Fruit fly (Drosophila melanogaster) whole organism, prepupa: Measurements from ENCODE around the gene sgll.

Experiments
- Blimp-1 ChIP-seq: fragments of 200-800 bp; sonication (Bioruptor generic); optimal IDR thresholded peaks from 3 replicates; lab custom pipeline; 2017; ENCODE audit warnings: missing biosample characterization, missing genetic modification characterization, mild to moderate bottlenecking, moderate library complexity, missing genetic modification reagents
- CG10631 ChIP-seq: fragments of 200-800 bp; sonication (Bioruptor generic); optimal IDR thresholded peaks from 2 replicates; lab custom pipeline; 2016; ENCODE audit warnings: missing biosample characterization, missing genetic modification characterization
- CG11294 ChIP-seq: fragments of 200-800 bp; sonication (Bioruptor generic); IDR thresholded peaks from 2 replicates; pipeline ENCODE4 v1.3.6; 2022; ENCODE audit warnings: missing biosample characterization, missing genetic modification characterization
- CG11762 ChIP-seq: fragments of 200-800 bp; sonication (Bioruptor generic); optimal IDR thresholded peaks from 3 replicates; lab custom pipeline; 2016; ENCODE audit warnings: missing biosample characterization, missing genetic modification characterization; ENCODE audit not compliant: insufficient read depth
- CG11902 ChIP-seq: fragments of 200-800 bp; sonication (Bioruptor generic); optimal IDR thresholded peaks from 3 replicates; lab custom pipeline; 2016; ENCODE audit warnings: missing biosample characterization, missing genetic modification characterization
- CG15336 ChIP-seq: fragments of 200-800 bp; sonication (Bioruptor generic); IDR thresholded peaks from 2 replicates; pipeline ENCODE4 v1.3.6; 2022; ENCODE audit warnings: missing biosample characterization, missing genetic modification characterization
- CG1621 ChIP-seq: fragments of 200-800 bp; sonication (Bioruptor generic); optimal IDR thresholded peaks from 3 replicates; lab custom pipeline; 2018; ENCODE audit warnings: missing biosample characterization, mild to moderate bottlenecking, missing genetic modification characterization
- CG16779 ChIP-seq: fragments of 200-800 bp; sonication (Bioruptor generic); optimal IDR thresholded peaks from 3 replicates; lab custom pipeline; 2017; ENCODE audit warnings: missing biosample characterization, mild to moderate bottlenecking, missing genetic modification characterization
- CG3032 ChIP-seq: fragments of 200-800 bp; optimal IDR thresholded peaks from 2 replicates; lab custom pipeline; 2019; ENCODE audit warnings: missing biosample characterization, mild to moderate bottlenecking, missing genetic modification characterization, moderate library complexity
- CG31627 ChIP-seq: fragments of 200-800 bp; sonication (Bioruptor generic); optimal IDR thresholded peaks from 3 replicates; lab custom pipeline; 2016; ENCODE audit warnings: missing biosample characterization, missing genetic modification characterization
- CG32006 ChIP-seq: fragments of 200-800 bp; sonication (Bioruptor generic); optimal IDR thresholded peaks from 3 replicates; lab custom pipeline; 2017; ENCODE audit warnings: missing biosample characterization, mild to moderate bottlenecking, missing genetic modification characterization
- CG34406 ChIP-seq: fragments of 200-800 bp; sonication (Bioruptor generic); optimal IDR thresholded peaks from 3 replicates; lab custom pipeline; 2016; ENCODE audit warnings: missing biosample characterization, missing genetic modification characterization
- CG3919 ChIP-seq: fragments of 200-800 bp; sonication (Bioruptor generic); optimal IDR thresholded peaks from 3 replicates; lab custom pipeline; 2016; ENCODE audit warnings: missing biosample characterization, missing genetic modification characterization
- CG4318 ChIP-seq: fragments of 200-800 bp; sonication (Bioruptor generic); optimal IDR thresholded peaks from 3 replicates; lab custom pipeline; 2017; ENCODE audit warnings: missing biosample characterization, mild to moderate bottlenecking, missing genetic modification characterization
- CG6163 ChIP-seq: fragments of 200-800 bp; sonication (Bioruptor generic); IDR thresholded peaks from 3 replicates; pipeline ENCODE4 v1.3.6; 2022; ENCODE audit warnings: missing biosample characterization, missing genetic modification characterization
- CG6276 ChIP-seq: fragments of 200-800 bp; sonication (Bioruptor generic); optimal IDR thresholded peaks from 2 replicates; lab custom pipeline; 2017; ENCODE audit warnings: missing biosample characterization, mild to moderate bottlenecking, missing genetic modification characterization
- CG6792 ChIP-seq: fragments of 200-800 bp; sonication (Bioruptor generic); optimal IDR thresholded peaks from 3 replicates; lab custom pipeline; 2016; ENCODE audit warnings: missing biosample characterization, missing genetic modification characterization
- CG6808 ChIP-seq: fragments of 200-800 bp; sonication (Bioruptor generic); optimal IDR thresholded peaks from 3 replicates; lab custom pipeline; 2017; ENCODE audit warnings: missing biosample characterization, missing genetic modification characterization, mild to moderate bottlenecking, moderate library complexity, missing genetic modification reagents
- CG6854 ChIP-seq: fragments of 200-800 bp; sonication (Bioruptor generic); optimal IDR thresholded peaks from 2 replicates; lab custom pipeline; 2017; ENCODE audit warnings: missing biosample characterization, mild to moderate bottlenecking, missing genetic modification characterization
- CG7368 ChIP-seq: fragments of 200-800 bp; sonication (Bioruptor generic); optimal IDR thresholded peaks from 3 replicates; lab custom pipeline; 2016; ENCODE audit warnings: missing biosample characterization, missing genetic modification characterization
- CG8119 ChIP-seq: fragments of 200-800 bp; sonication (Bioruptor generic); IDR thresholded peaks from 3 replicates; pipeline ENCODE4 v1.3.6; 2022; ENCODE audit warnings: missing biosample characterization, missing genetic modification characterization
- CG8632 ChIP-seq: fragments of 200-800 bp; sonication (Bioruptor generic); optimal IDR thresholded peaks from 3 replicates; lab custom pipeline; 2016; ENCODE audit warnings: missing biosample characterization, missing genetic modification characterization
- CG9139 ChIP-seq: fragments of 200-800 bp; sonication (Bioruptor generic); optimal IDR thresholded peaks from 3 replicates; lab custom pipeline; 2017; ENCODE audit warnings: missing biosample characterization, mild to moderate bottlenecking, missing genetic modification characterization
- Eip78C ChIP-seq: fragments of 200-800 bp; sonication (Bioruptor generic); peaks from one replicate; lab custom pipeline; 2016; ENCODE audit warnings: missing biosample characterization, missing genetic modification characterization
- Eip93F ChIP-seq: fragments of 200-800 bp; sonication (Bioruptor generic); optimal IDR thresholded peaks from 2 replicates; lab custom pipeline; 2016; ENCODE audit warnings: missing biosample characterization, mild to moderate bottlenecking, missing genetic modification characterization
- Ets21C ChIP-seq: fragments of 200-800 bp; sonication (Bioruptor generic); optimal IDR thresholded peaks from 3 replicates; lab custom pipeline; 2016; ENCODE audit warnings: missing biosample characterization, missing genetic modification characterization
- Ets96B ChIP-seq: fragments of 200-800 bp; optimal IDR thresholded peaks from 2 replicates; lab custom pipeline; 2019; ENCODE audit warnings: missing biosample characterization, mild to moderate bottlenecking, missing genetic modification characterization, moderate library complexity
- Gug ChIP-seq: fragments of 200-800 bp; sonication (Bioruptor generic); IDR thresholded peaks from 2 replicates; pipeline ENCODE4 v1.3.6; 2022; ENCODE audit warnings: missing biosample characterization, missing genetic modification characterization
- Hr38 ChIP-seq: sonication (Bioruptor generic); optimal IDR thresholded peaks from 2 replicates; lab custom pipeline; 2016; ENCODE audit warnings: missing biosample characterization, missing genetic modification characterization
- Hr39 ChIP-seq: fragments of 200-800 bp; sonication (Bioruptor generic); optimal IDR thresholded peaks from 2 replicates; lab custom pipeline; 2016; ENCODE audit warnings: missing biosample characterization, missing genetic modification characterization
- Hr4 ChIP-seq: fragments of 200-800 bp; sonication (Bioruptor generic); optimal IDR thresholded peaks from 3 replicates; lab custom pipeline; 2016; ENCODE audit warnings: missing biosample characterization, missing genetic modification characterization
- Lpt ChIP-seq: fragments of 200-800 bp; sonication (Bioruptor generic); optimal IDR thresholded peaks from 3 replicates; lab custom pipeline; 2016; ENCODE audit warnings: missing biosample characterization, missing genetic modification characterization
- Met ChIP-seq: fragments of 200-800 bp; sonication (Bioruptor generic); optimal IDR thresholded peaks from 3 replicates; lab custom pipeline; 2016; ENCODE audit warnings: missing biosample characterization, missing genetic modification characterization
- OdsH ChIP-seq: fragments of 200-800 bp; sonication (Bioruptor generic); optimal IDR thresholded peaks from 3 replicates; lab custom pipeline; 2016; ENCODE audit warnings: missing biosample characterization, missing genetic modification characterization
- Smox ChIP-seq: fragments of 200-800 bp; sonication (Bioruptor generic); optimal IDR thresholded peaks from 3 replicates; lab custom pipeline; 2016; ENCODE audit warnings: missing biosample characterization, missing genetic modification characterization
- Sox102F ChIP-seq: fragments of 200-800 bp; sonication (Bioruptor generic); optimal IDR thresholded peaks from 2 replicates; lab custom pipeline; 2016; ENCODE audit warnings: missing biosample characterization, mild to moderate bottlenecking, missing genetic modification characterization
- Sox14 ChIP-seq: fragments of 200-800 bp; sonication (Bioruptor generic); optimal IDR thresholded peaks from 3 replicates; lab custom pipeline; 2016; ENCODE audit warnings: missing biosample characterization, missing genetic modification characterization
- Sox15 ChIP-seq: fragments of 200-800 bp; sonication (Bioruptor generic); optimal IDR thresholded peaks from 3 replicates; lab custom pipeline; 2016; ENCODE audit warnings: missing biosample characterization, missing genetic modification characterization
- acj6 ChIP-seq: fragments of 200-800 bp; sonication (Bioruptor generic); optimal IDR thresholded peaks from 3 replicates; lab custom pipeline; 2016; ENCODE audit warnings: missing biosample characterization, missing genetic modification characterization
- cyc ChIP-seq: fragments of 200-800 bp; sonication (Bioruptor generic); optimal IDR thresholded peaks from 3 replicates; lab custom pipeline; 2016; ENCODE audit warnings: missing biosample characterization, missing genetic modification characterization
- dac ChIP-seq: fragments of 200-800 bp; sonication (Bioruptor generic); optimal IDR thresholded peaks from 2 replicates; lab custom pipeline; 2017; ENCODE audit warnings: missing biosample characterization, mild to moderate bottlenecking, missing genetic modification characterization
- dsx ChIP-seq: fragments of 200-800 bp; optimal IDR thresholded peaks from 3 replicates; lab custom pipeline; 2019; ENCODE audit warnings: missing biosample characterization, mild to moderate bottlenecking, missing genetic modification characterization, moderate library complexity; ENCODE audit not compliant: poor library complexity, severe bottlenecking
- eg ChIP-seq: fragments of 200-800 bp; sonication (Bioruptor generic); IDR thresholded peaks from 3 replicates; pipeline ENCODE4 v1.3.6; 2022; ENCODE audit warnings: missing biosample characterization, missing genetic modification characterization
- esn ChIP-seq: fragments of 200-800 bp; sonication (Bioruptor generic); optimal IDR thresholded peaks from 2 replicates; lab custom pipeline; 2016; ENCODE audit warnings: missing biosample characterization, mild to moderate bottlenecking, missing genetic modification characterization, moderate library complexity
- fd59A ChIP-seq: fragments of 200-800 bp; sonication (Bioruptor generic); optimal IDR thresholded peaks from 2 replicates; lab custom pipeline; 2017; ENCODE audit warnings: missing biosample characterization, mild to moderate bottlenecking, missing genetic modification characterization, missing genetic modification reagents
- fkh ChIP-seq: fragments of 200-800 bp; sonication (Bioruptor generic); optimal IDR thresholded peaks from 3 replicates; lab custom pipeline; 2017; ENCODE audit warnings: missing biosample characterization, mild to moderate bottlenecking, missing genetic modification characterization, moderate library complexity
- net ChIP-seq: fragments of 200-800 bp; sonication (Bioruptor generic); optimal IDR thresholded peaks from 3 replicates; lab custom pipeline; 2016; ENCODE audit warnings: missing biosample characterization, missing genetic modification characterization
- pdm3 ChIP-seq: fragments of 200-800 bp; sonication (Bioruptor generic); optimal IDR thresholded peaks from 3 replicates; lab custom pipeline; 2016; ENCODE audit warnings: missing biosample characterization, missing genetic modification characterization
- salr ChIP-seq, 2 experiments: fragments of 200-800 bp; sonication (Bioruptor generic); optimal IDR thresholded peaks; 3 replicates each; lab custom pipeline; 2016 to 2018; ENCODE audit warnings: missing biosample characterization in 2 of 2, missing genetic modification characterization in 2 of 2, mild to moderate bottlenecking in 1 of 2
- spab ChIP-seq: fragments of 200-800 bp; sonication (Bioruptor generic); optimal IDR thresholded peaks from 2 replicates; lab custom pipeline; 2017; ENCODE audit warnings: missing biosample characterization, mild to moderate bottlenecking, missing genetic modification characterization, missing genetic modification reagents
- ss ChIP-seq, 2 experiments: fragments of 200-800 bp; sonication (Bioruptor generic); optimal IDR thresholded peaks; 2 replicates in 1 of 2; 3 replicates in 1 of 2; lab custom pipeline; 2017 to 2018; ENCODE audit warnings: mild to moderate bottlenecking in 2 of 2, missing biosample characterization in 2 of 2, missing genetic modification characterization in 2 of 2, moderate library complexity in 1 of 2
- svp ChIP-seq: fragments of 200-800 bp; sonication (Bioruptor generic); peaks from one replicate; lab custom pipeline; 2016; ENCODE audit warnings: missing biosample characterization, missing genetic modification characterization
- vri ChIP-seq: fragments of 200-800 bp; sonication (Bioruptor generic); optimal IDR thresholded peaks from 3 replicates; lab custom pipeline; 2016; ENCODE audit warnings: missing biosample characterization, mild to moderate bottlenecking, missing genetic modification characterization

Gene sgll

dm6 chr3R:7793855-7794254, 16.5 kb upstream of the sgll start, which contains the start of gene CG2641:
CG2641 (plus strand) TSS chr3R:7794069.
- no peak for TF ChIP-seq Ets21C
- TF ChIP-seq CG1621 (tag; lab: Kevin White, UChicago) = peak; percentile 31
- TF ChIP-seq vri (GFP tag; lab: Kevin White, UChicago) = peak; percentile 67
- no peak for TF ChIP-seq CG11294 (GFP tag; lab: Robert Waterston, UW)
- peak; percentile 22 for TF ChIP-seq fkh
- TF ChIP-seq ss (GFP tag; optimal IDR thresholded peaks at IDR 0.05; lab: Kevin White, UChicago) = peak in 1 of 2 experiments; percentile 58
- peak; percentile 65 for TF ChIP-seq net
- TF ChIP-seq CG7368 = peak; percentile 18
- TF ChIP-seq CG8119 (GFP tag; lab: Robert Waterston, UW) = peak; percentile 89
- TF ChIP-seq cyc = no peak
- TF ChIP-seq fd59A = peak; percentile 3
- peak; percentile 59 for TF ChIP-seq Eip78C (GFP tag; lab: Kevin White, UChicago)
- TF ChIP-seq OdsH = no peak
- no peak for TF ChIP-seq dsx (GFP tag; lab: Kevin White, UChicago)
- TF ChIP-seq CG3919 (GFP tag; lab: Kevin White, UChicago) = no peak
- no peak for TF ChIP-seq CG11762 (GFP tag; lab: Kevin White, UChicago)
- peak; percentile 45 for TF ChIP-seq CG6808
- TF ChIP-seq CG11902 (GFP tag; lab: Kevin White, UChicago) = no peak
- peak; percentile 16 for TF ChIP-seq spab
- TF ChIP-seq CG10631 (GFP tag; lab: Kevin White, UChicago) = no peak
- TF ChIP-seq Met (GFP tag; lab: Kevin White, UChicago) = no peak
- TF ChIP-seq Hr38 = no peak
- no peak for TF ChIP-seq esn
- TF ChIP-seq Blimp-1 = no peak
- peak; percentile 28 for TF ChIP-seq pdm3
- no peak for TF ChIP-seq Gug (GFP tag; lab: Robert Waterston, UW)
- no peak for TF ChIP-seq Smox (GFP tag; lab: Kevin White, UChicago)
- peak; percentile 75 for TF ChIP-seq CG6276 (GFP tag; lab: Kevin White, UChicago)
- no peak for TF ChIP-seq CG6792 (GFP tag; lab: Kevin White, UChicago)
- peak; percentile 74 for TF ChIP-seq CG16779
- TF ChIP-seq Sox102F (GFP tag; lab: Kevin White, UChicago) = peak; percentile 25
- TF ChIP-seq Ets96B (tag; lab: Kevin White, UChicago) = no peak
- TF ChIP-seq Sox15 (GFP tag; lab: Kevin White, UChicago) = no peak
- peak; percentile 3 for TF ChIP-seq Lpt
- peak; percentile 94 for TF ChIP-seq CG6163 (GFP tag; lab: Robert Waterston, UW)
- TF ChIP-seq CG9139 (GFP tag; lab: Kevin White, UChicago) = peak; percentile 48
- peak; percentile 51 for TF ChIP-seq svp (GFP tag; lab: Kevin White, UChicago)
- TF ChIP-seq Hr4 = no peak
- TF ChIP-seq eg = peak; percentile 92
- TF ChIP-seq CG31627 = no peak
- TF ChIP-seq Hr39 (GFP tag; lab: Kevin White, UChicago) = no peak
- TF ChIP-seq CG15336 (GFP tag; lab: Robert Waterston, UW) = peak; percentile 90
- no peak for TF ChIP-seq Sox14 (GFP tag; lab: Kevin White, UChicago)
- no peak for TF ChIP-seq dac
- TF ChIP-seq CG34406 = peak; percentile 14
- TF ChIP-seq Eip93F (GFP tag; lab: Kevin White, UChicago) = no peak
- no peak for TF ChIP-seq CG32006 (GFP tag; lab: Kevin White, UChicago)
- TF ChIP-seq salr (GFP tag; optimal IDR thresholded peaks at IDR 0.05; lab: Kevin White, UChicago) = peak in 1 of 2 experiments; percentile 27
- TF ChIP-seq CG6854 (GFP tag; lab: Kevin White, UChicago) = no peak
- TF ChIP-seq acj6 (GFP tag; lab: Kevin White, UChicago) = no peak
- TF ChIP-seq CG4318 (GFP tag; lab: Kevin White, UChicago) = no peak
- no peak for TF ChIP-seq CG3032
- no peak for TF ChIP-seq CG8632
